Fruit fly (Drosophila melanogaster) whole organism, prepupa: ENCODE measurements around the gene CG14054.

Experiments
- CG11902 ChIP-seq: fragments of 200-800 bp; sonication (Bioruptor generic); optimal IDR thresholded peaks from 3 replicates; lab custom pipeline; 2016; ENCODE audit warnings: missing biosample characterization, missing genetic modification characterization
- CG34406 ChIP-seq: fragments of 200-800 bp; sonication (Bioruptor generic); optimal IDR thresholded peaks from 3 replicates; lab custom pipeline; 2016; ENCODE audit warnings: missing biosample characterization, missing genetic modification characterization
- CG6276 ChIP-seq: fragments of 200-800 bp; sonication (Bioruptor generic); optimal IDR thresholded peaks from 2 replicates; lab custom pipeline; 2017; ENCODE audit warnings: missing biosample characterization, mild to moderate bottlenecking, missing genetic modification characterization
- CG7368 ChIP-seq: fragments of 200-800 bp; sonication (Bioruptor generic); optimal IDR thresholded peaks from 3 replicates; lab custom pipeline; 2016; ENCODE audit warnings: missing biosample characterization, missing genetic modification characterization
- CG8119 ChIP-seq: fragments of 200-800 bp; sonication (Bioruptor generic); IDR thresholded peaks from 3 replicates; pipeline ENCODE4 v1.3.6; 2022; ENCODE audit warnings: missing biosample characterization, missing genetic modification characterization
- CG9139 ChIP-seq: fragments of 200-800 bp; sonication (Bioruptor generic); optimal IDR thresholded peaks from 3 replicates; lab custom pipeline; 2017; ENCODE audit warnings: missing biosample characterization, mild to moderate bottlenecking, missing genetic modification characterization
- Gug ChIP-seq: fragments of 200-800 bp; sonication (Bioruptor generic); IDR thresholded peaks from 2 replicates; pipeline ENCODE4 v1.3.6; 2022; ENCODE audit warnings: missing biosample characterization, missing genetic modification characterization
- Lpt ChIP-seq: fragments of 200-800 bp; sonication (Bioruptor generic); optimal IDR thresholded peaks from 3 replicates; lab custom pipeline; 2016; ENCODE audit warnings: missing biosample characterization, missing genetic modification characterization
- Met ChIP-seq: fragments of 200-800 bp; sonication (Bioruptor generic); optimal IDR thresholded peaks from 3 replicates; lab custom pipeline; 2016; ENCODE audit warnings: missing biosample characterization, missing genetic modification characterization
- Sox15 ChIP-seq: fragments of 200-800 bp; sonication (Bioruptor generic); optimal IDR thresholded peaks from 3 replicates; lab custom pipeline; 2016; ENCODE audit warnings: missing biosample characterization, missing genetic modification characterization
- dsx ChIP-seq: fragments of 200-800 bp; optimal IDR thresholded peaks from 3 replicates; lab custom pipeline; 2019; ENCODE audit warnings: missing biosample characterization, mild to moderate bottlenecking, missing genetic modification characterization, moderate library complexity; ENCODE audit not compliant: poor library complexity, severe bottlenecking
- esn ChIP-seq: fragments of 200-800 bp; sonication (Bioruptor generic); optimal IDR thresholded peaks from 2 replicates; lab custom pipeline; 2016; ENCODE audit warnings: missing biosample characterization, mild to moderate bottlenecking, missing genetic modification characterization, moderate library complexity
- spab ChIP-seq: fragments of 200-800 bp; sonication (Bioruptor generic); optimal IDR thresholded peaks from 2 replicates; lab custom pipeline; 2017; ENCODE audit warnings: missing biosample characterization, mild to moderate bottlenecking, missing genetic modification characterization, missing genetic modification reagents

dm6 chrX:2048778-2049686 is 17.1 kb downstream of the CG14054 start:
- TF ChIP-seq CG9139 (GFP tag; lab: Kevin White, UChicago) (no peak), esn (GFP tag; lab: Kevin White, UChicago) (no peak), CG8119 (GFP tag; lab: Robert Waterston, UW) (no peak), Lpt (GFP tag; lab: Kevin White, UChicago) (no peak), Sox15 (GFP tag; lab: Kevin White, UChicago) (no peak), CG6276 (GFP tag; lab: Kevin White, UChicago) (no peak), CG11902 (GFP tag; lab: Kevin White, UChicago) (no peak), CG7368 (GFP tag; lab: Kevin White, UChicago) (no peak), Gug (GFP tag; lab: Robert Waterston, UW) (no peak), dsx (no peak), spab (GFP tag; lab: Kevin White, UChicago) (no peak), Met (GFP tag; lab: Kevin White, UChicago) (peak; percentile 31), CG34406 (GFP tag; lab: Kevin White, UChicago) (no peak)
